Worm (Caenorhabditis elegans): ENCODE results near the gene F10G2.1.
"Not testable (repeated sequence)": the region's sequence is repeated elsewhere in the genome, so short reads cannot be mapped to it uniquely, and the experiment has no call there.

Gene F10G2.1

ce11 chrV:7326928-7327327, 5.4 kb upstream of the F10G2.1 start, which contains the start of gene F10G2.4:
Gene F10G2.4 (plus strand): TSS chrV:7327228.
- TF ChIP-seq peb-1 (tag; optimal IDR thresholded peaks at IDR 0.05) (no peak), alr-1 (tag; optimal IDR thresholded peaks at IDR 0.05) (no peak), ztf-4 (tag; optimal IDR thresholded peaks at IDR 0.05) (no peak), dmd-4 (tag; optimal IDR thresholded peaks at IDR 0.05) (no peak), sma-3 (GFP tag; optimal IDR thresholded peaks at IDR 0.05) (no peak), nhr-23 (tag; optimal IDR thresholded peaks at IDR 0.05) (no peak), nhr-25 (tag; optimal IDR thresholded peaks at IDR 0.05) (no peak), lin-39 (tag; optimal IDR thresholded peaks at IDR 0.05) (no peak), sem-4 (tag; optimal IDR thresholded peaks at IDR 0.05) (no peak), ceh-16 (tag; optimal IDR thresholded peaks at IDR 0.05) (no peak), ZK546.5 (tag; optimal IDR thresholded peaks at IDR 0.05) (no peak), nhr-77 (tag; optimal IDR thresholded peaks at IDR 0.05) (no peak), unc-62 (GFP tag; optimal IDR thresholded peaks at IDR 0.05) (no peak), nhr-6 (tag; optimal IDR thresholded peaks at IDR 0.05) (no peak), mbf-1 (tag; optimal IDR thresholded peaks at IDR 0.05) (no peak), Y55F3AM.14 (GFP tag; optimal IDR thresholded peaks at IDR 0.05) (no peak)

ce11 chrV:7328092-7328491, 4.3 kb upstream of the F10G2.1 start, which contains the start of gene clec-7:
Gene clec-7 (plus strand): TSS chrV:7328392.
- TF ChIP-seq gmeb-1 (tag; optimal IDR thresholded peaks at IDR 0.05) = no peak
- no peak for TF ChIP-seq Y55F3AM.14 (GFP tag; optimal IDR thresholded peaks at IDR 0.05)
- TF ChIP-seq sem-4 (tag; optimal IDR thresholded peaks at IDR 0.05) = no peak
- no peak for TF ChIP-seq lin-13 (GFP tag; optimal IDR thresholded peaks at IDR 0.05)
- TF ChIP-seq nhr-21 (tag; optimal IDR thresholded peaks at IDR 0.05) = no peak
- TF ChIP-seq elt-3 (tag; optimal IDR thresholded peaks at IDR 0.05) = no peak
- no peak for TF ChIP-seq nhr-11 (tag; optimal IDR thresholded peaks at IDR 0.05)
- TF ChIP-seq ama-1 (optimal IDR thresholded peaks at IDR 0.05) = no peak
- TF ChIP-seq F13H6.1 (tag; optimal IDR thresholded peaks at IDR 0.05) = no peak
- TF ChIP-seq C34F6.9 (tag; optimal IDR thresholded peaks at IDR 0.05) = no peak
- TF ChIP-seq ztf-11 (tag; optimal IDR thresholded peaks at IDR 0.05) = no peak

ce11 chrV:7330868-7331267, 1.5 kb upstream of the F10G2.1 start, which contains the start of gene F10G2.2:
Gene F10G2.2 (plus strand): TSS chrV:7331168.
- no peak for TF ChIP-seq skn-1 (tag; optimal IDR thresholded peaks at IDR 0.05)
- TF ChIP-seq crh-2 (tag; optimal IDR thresholded peaks at IDR 0.05) = no peak
- TF ChIP-seq ceh-82 (tag; optimal IDR thresholded peaks at IDR 0.05) = no peak
- TF ChIP-seq ztf-1 (GFP tag; conservative IDR thresholded peaks at IDR 0.05) = no peak
- TF ChIP-seq nhr-6 (tag; optimal IDR thresholded peaks at IDR 0.05) = no peak
- no peak for TF ChIP-seq mbf-1 (tag; optimal IDR thresholded peaks at IDR 0.05)
- TF ChIP-seq nhr-21 (tag; optimal IDR thresholded peaks at IDR 0.05) = no peak
- TF ChIP-seq unc-55 (GFP tag; optimal IDR thresholded peaks at IDR 0.05) = no peak
- TF ChIP-seq gmeb-1 (tag; optimal IDR thresholded peaks at IDR 0.05) = no peak
- TF ChIP-seq aly-2 (tag; optimal IDR thresholded peaks at IDR 0.05) = no peak
- TF ChIP-seq nhr-10 (tag; optimal IDR thresholded peaks at IDR 0.05) = no peak
- no peak for TF ChIP-seq ztf-11 (tag; optimal IDR thresholded peaks at IDR 0.05)

- not testable (repeated sequence) for TF ChIP-seq R02D3.7 (tag; optimal IDR thresholded peaks at IDR 0.05); Y55F3AM.14 (GFP tag; optimal IDR thresholded peaks at IDR 0.05); nhr-11 (tag; optimal IDR thresholded peaks at IDR 0.05)
Observed at ce11 chrV:7337218-7337617, 4.9 kb downstream of the F10G2.1 start, which contains the start of gene F10G2.7. Gene F10G2.7 (minus strand): TSS chrV:7337318.

DNA sequence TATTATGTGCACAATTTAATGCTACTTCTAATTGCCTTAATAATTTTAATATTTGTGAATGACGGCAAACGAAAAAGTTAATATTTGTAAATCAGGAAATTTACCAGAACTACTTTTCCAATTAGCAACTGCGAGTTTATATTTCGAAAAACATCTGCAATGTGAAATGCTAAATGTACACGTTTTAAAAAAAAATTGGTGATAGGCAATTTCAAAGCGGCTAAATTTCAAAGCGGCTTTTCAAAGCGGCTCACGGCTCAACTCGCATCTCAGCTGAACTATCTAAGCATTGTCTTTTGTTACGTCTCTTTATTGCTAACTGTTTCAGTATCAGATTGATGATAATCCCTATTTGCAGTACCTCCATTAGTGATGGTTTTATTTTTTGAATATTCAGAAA, 7.5 kb downstream of the F10G2.1 start, which contains the start of gene srh-187:
TSS of gene srh-187 (minus strand) at position 101 of the 400 bp plus-strand sequence.
- TF ChIP-seq nhr-11 (tag; optimal IDR thresholded peaks at IDR 0.05) (no peak), nhr-129 (tag; optimal IDR thresholded peaks at IDR 0.05) (no peak), nhr-10 (tag; optimal IDR thresholded peaks at IDR 0.05) (no peak), C34F6.9 (tag; optimal IDR thresholded peaks at IDR 0.05) (no peak), sem-4 (tag; optimal IDR thresholded peaks at IDR 0.05) (no peak), ceh-82 (tag; optimal IDR thresholded peaks at IDR 0.05) (no peak), blmp-1 (tag; optimal IDR thresholded peaks at IDR 0.05; ENCODE audit: insufficient read depth) (no peak), snpc-4 (tag; optimal IDR thresholded peaks at IDR 0.05) (no peak), lin-11 (tag; optimal IDR thresholded peaks at IDR 0.05) (no peak), gmeb-1 (tag; optimal IDR thresholded peaks at IDR 0.05) (no peak), ztf-11 (tag; optimal IDR thresholded peaks at IDR 0.05) (no peak), zag-1 (tag; optimal IDR thresholded peaks at IDR 0.05) (no peak), peb-1 (tag; optimal IDR thresholded peaks at IDR 0.05) (no peak), elt-3 (tag; optimal IDR thresholded peaks at IDR 0.05) (no peak), skn-1 (tag; optimal IDR thresholded peaks at IDR 0.05) (no peak), ztf-1 (GFP tag; conservative IDR thresholded peaks at IDR 0.05) (no peak), nhr-12 (tag; optimal IDR thresholded peaks at IDR 0.05) (no peak), unc-55 (GFP tag; optimal IDR thresholded peaks at IDR 0.05) (no peak)

All from whole organism, L2 larva.